Fruit fly (Drosophila melanogaster) whole organism: ENCODE measurements around the gene SdhC.

Experiments
- CG8478 ChIP-seq: fragments of >200 bp; optimal IDR thresholded peaks from 2 replicates; lab custom pipeline; 2018; ENCODE audit warnings: inconsistent platforms
- Dll ChIP-seq: fragments of >200 bp; optimal IDR thresholded peaks from 2 replicates; lab custom pipeline; 2017
- EcR ChIP-seq, 2 experiments: fragments of >200 bp; optimal IDR thresholded peaks; 2 replicates each; lab custom pipeline; 2017; ENCODE audit warnings: missing biosample characterization in 2 of 2, missing genetic modification characterization in 2 of 2, missing genetic modification reagents in 2 of 2
- psq ChIP-seq: fragments of >200 bp; optimal IDR thresholded peaks from 2 replicates; lab custom pipeline; 2017
- usp ChIP-seq: fragments of >200 bp; optimal IDR thresholded peaks from 2 replicates; lab custom pipeline; 2017; ENCODE audit warnings: missing biosample characterization, missing genetic modification characterization, mixed read lengths

DNA sequence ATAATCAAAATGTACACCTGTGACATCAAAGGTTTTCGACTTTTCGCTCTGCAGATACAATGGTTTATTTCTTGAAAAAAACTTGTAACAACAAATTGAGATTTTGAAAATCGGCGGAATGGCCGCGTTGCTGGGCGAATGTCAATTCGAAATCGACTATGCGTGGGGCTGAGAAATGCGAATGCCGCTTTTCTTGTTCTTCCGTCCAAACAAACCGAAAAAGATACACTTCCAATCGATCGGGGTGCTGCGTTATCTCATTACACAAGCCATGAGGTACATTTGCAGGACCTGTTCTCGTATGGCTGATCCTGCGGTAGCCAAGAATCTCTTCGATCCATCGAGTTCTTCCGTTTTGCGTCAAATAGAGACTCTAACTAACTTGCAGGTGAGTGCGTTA is 27.9 kb upstream of the SdhC start, which contains the start of gene CG31388:
- no peak for TF ChIP-seq psq
- TF ChIP-seq EcR (GFP tag; optimal IDR thresholded peaks at IDR 0.05; lab: Kevin White, UChicago): no peak
- TF ChIP-seq usp (GFP tag; lab: Kevin White, UChicago): no peak
- TF ChIP-seq CG8478: no peak
- TF ChIP-seq Dll (lab: Kevin White, UChicago): no peak
